Fruit fly (Drosophila melanogaster): ENCODE measurements around the gene Tudor-SN.
A peak's percentile ranks its signal among the peaks of the same experiment; 100 is the strongest.

The Tudor-SN gene

DNA sequence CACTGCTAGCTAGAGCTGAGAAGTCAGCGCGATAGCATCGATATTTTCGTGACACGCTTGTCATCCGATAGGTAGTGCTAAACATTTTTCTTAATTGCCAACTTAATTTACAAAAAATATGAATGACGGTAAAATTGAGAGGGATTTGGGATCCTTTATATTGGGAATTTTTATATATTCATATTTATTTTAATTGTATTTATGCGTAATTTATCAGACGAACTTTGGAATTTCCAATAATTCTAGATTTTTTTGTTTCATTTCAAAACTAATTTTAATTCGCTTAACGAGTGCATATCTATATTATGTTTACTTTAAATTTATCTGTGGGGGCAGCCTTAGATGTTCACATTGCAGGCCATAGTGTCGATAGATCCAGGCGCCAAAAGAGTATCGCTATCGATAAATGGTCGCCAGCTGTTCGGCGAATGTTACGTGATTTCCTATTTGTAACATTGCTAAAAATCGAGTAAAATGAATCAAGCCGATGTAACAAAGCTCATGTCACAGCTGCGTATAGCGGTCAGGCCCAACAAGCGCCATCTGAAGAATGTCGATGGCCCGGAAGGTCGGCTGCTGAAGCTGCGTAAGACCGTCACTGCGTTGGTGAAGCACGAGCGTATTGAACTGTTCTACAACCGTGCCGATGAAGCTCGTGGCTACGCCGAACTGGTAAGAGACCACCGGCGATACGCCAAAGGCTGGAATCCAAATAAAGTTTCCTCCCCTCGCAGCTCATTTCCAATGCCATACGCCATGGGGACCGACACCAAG is at the start of gene Tudor-SN, which contains the start of gene mRpL17 (continued):
- peak; percentile 93 for TF ChIP-seq Sry-δ (GFP tag; optimal IDR thresholded peaks at IDR 0.05)
- peak; percentile 79 for TF ChIP-seq sens (GFP tag)
- peak; percentile 32 for TF ChIP-seq ems (GFP tag; optimal IDR thresholded peaks at IDR 0.05)
- TF ChIP-seq Dll (GFP tag; IDR thresholded peaks at IDR 0.05; ENCODE audit: partially characterized antibody) = peak; percentile 96
- no peak for TF ChIP-seq HmgZ (tag; optimal IDR thresholded peaks at IDR 0.05)
- no peak; the same call in 1 of the 2 replicates for TF ChIP-seq Xrp1 (GFP tag; IDR thresholded peaks at IDR 0.05)
- no peak for TF ChIP-seq E2f1 (GFP tag; IDR thresholded peaks at IDR 0.05)
- no peak for TF ChIP-seq Optix (GFP tag; IDR thresholded peaks at IDR 0.05)
- peak; percentile 98 for TF ChIP-seq vnd (GFP tag; IDR thresholded peaks at IDR 0.05; ENCODE audit: partially characterized antibody)
- TF ChIP-seq Gsc (GFP tag; IDR thresholded peaks at IDR 0.05) = no peak
- TF ChIP-seq CG10979 (tag; optimal IDR thresholded peaks at IDR 0.05) = peak; percentile 23
- TF ChIP-seq NFAT (GFP tag; IDR thresholded peaks at IDR 0.05) = peak; percentile 66; the same call in 1 of the 2 replicates
- no peak for TF ChIP-seq Atf3 (GFP tag; optimal IDR thresholded peaks at IDR 0.05)
- TF ChIP-seq Fer2 (tag; optimal IDR thresholded peaks at IDR 0.05) = no peak
- no peak for TF ChIP-seq Fer1 (GFP tag; optimal IDR thresholded peaks at IDR 0.05)
- TF ChIP-seq gt (GFP tag; IDR thresholded peaks at IDR 0.05) = no peak
- no peak for TF ChIP-seq cas (GFP tag; IDR thresholded peaks at IDR 0.05)
- TF ChIP-seq CG2116 (GFP tag; optimal IDR thresholded peaks at IDR 0.05) = peak; percentile 75
- TF ChIP-seq CG4360 (GFP tag; IDR thresholded peaks at IDR 0.05) = no peak
- TF ChIP-seq CG10462 (GFP tag; optimal IDR thresholded peaks at IDR 0.05) = peak; percentile 38
- TF ChIP-seq z (GFP tag; IDR thresholded peaks at IDR 0.05) = no peak
- peak; percentile 64 for TF ChIP-seq Sox100B (GFP tag; optimal IDR thresholded peaks at IDR 0.05)
- peak; percentile 98 for TF ChIP-seq CG16813 (GFP tag; IDR thresholded peaks at IDR 0.05; ENCODE audit: partially characterized antibody)
- TF ChIP-seq Hr51 (GFP tag; optimal IDR thresholded peaks at IDR 0.05) = peak in 1 of 2 experiments; percentile 25
- no peak for TF ChIP-seq B-H1 (GFP tag; IDR thresholded peaks at IDR 0.05)
- no peak for TF ChIP-seq Eip74EF (GFP tag; optimal IDR thresholded peaks at IDR 0.05)
- TF ChIP-seq CG34376 (GFP tag; optimal IDR thresholded peaks at IDR 0.05) = peak; percentile 11
- peak; percentile 14; the same call in 1 of the 2 replicates for TF ChIP-seq CG4404 (GFP tag; IDR thresholded peaks at IDR 0.05)
- TF ChIP-seq E2f2 (GFP tag; IDR thresholded peaks at IDR 0.05) = peak; percentile 46; the same call in 1 of the 2 replicates
- no peak for TF ChIP-seq ro (GFP tag; IDR thresholded peaks at IDR 0.05)
- 0 out of 2 replicates have a peak, but pooled peaks have one; percentile 33 for TF ChIP-seq CG16779 (GFP tag; IDR thresholded peaks at IDR 0.05)
- TF ChIP-seq CG32767 (GFP tag; IDR thresholded peaks at IDR 0.05) = no peak
- TF ChIP-seq Xbp1 (GFP tag; optimal IDR thresholded peaks at IDR 0.05) = peak; percentile 61
- TF ChIP-seq lmd (GFP tag; IDR thresholded peaks at IDR 0.05) = no peak; the same call in 1 of the 2 replicates
- TF ChIP-seq CG6272 (GFP tag; IDR thresholded peaks at IDR 0.05) = peak; percentile 67; the same call in 1 of the 2 replicates
- TF ChIP-seq pita (GFP tag; optimal IDR thresholded peaks at IDR 0.05) = no peak
- no peak for TF ChIP-seq fd102C (GFP tag; optimal IDR thresholded peaks at IDR 0.05)
- peak; percentile 21; the same call in 1 of the 3 replicates for TF ChIP-seq tgo (GFP tag; IDR thresholded peaks at IDR 0.05)
- no peak for TF ChIP-seq CG1832 (GFP tag; optimal IDR thresholded peaks at IDR 0.05)
- TF ChIP-seq CG9609 (GFP tag; optimal IDR thresholded peaks at IDR 0.05) = no peak
- TF ChIP-seq ato (GFP tag; IDR thresholded peaks at IDR 0.05; ENCODE audit: partially characterized antibody) = peak; percentile 95
- peak; percentile 97 for TF ChIP-seq CG14860 (GFP tag; IDR thresholded peaks at IDR 0.05; ENCODE audit: partially characterized antibody)
- peak; percentile 98 for TF ChIP-seq CG42726 (GFP tag; IDR thresholded peaks at IDR 0.05; ENCODE audit: partially characterized antibody)
- no peak for TF ChIP-seq salm (tag; optimal IDR thresholded peaks at IDR 0.05)
- no peak for TF ChIP-seq usp (GFP tag; optimal IDR thresholded peaks at IDR 0.05)
- TF ChIP-seq CG11085 (GFP tag; IDR thresholded peaks at IDR 0.05) = peak; percentile 52; the same call in 1 of the 2 replicates
- no peak for TF ChIP-seq TFAM (GFP tag; optimal IDR thresholded peaks at IDR 0.05)
- TF ChIP-seq dpn (GFP tag; optimal IDR thresholded peaks at IDR 0.05) = peak; percentile 7 to 37
